Worm (Caenorhabditis elegans): Measurements from ENCODE around the gene hse-5.
A peak's percentile ranks its signal among the peaks of the same experiment; 100 is the strongest.

Gene hse-5

DNA sequence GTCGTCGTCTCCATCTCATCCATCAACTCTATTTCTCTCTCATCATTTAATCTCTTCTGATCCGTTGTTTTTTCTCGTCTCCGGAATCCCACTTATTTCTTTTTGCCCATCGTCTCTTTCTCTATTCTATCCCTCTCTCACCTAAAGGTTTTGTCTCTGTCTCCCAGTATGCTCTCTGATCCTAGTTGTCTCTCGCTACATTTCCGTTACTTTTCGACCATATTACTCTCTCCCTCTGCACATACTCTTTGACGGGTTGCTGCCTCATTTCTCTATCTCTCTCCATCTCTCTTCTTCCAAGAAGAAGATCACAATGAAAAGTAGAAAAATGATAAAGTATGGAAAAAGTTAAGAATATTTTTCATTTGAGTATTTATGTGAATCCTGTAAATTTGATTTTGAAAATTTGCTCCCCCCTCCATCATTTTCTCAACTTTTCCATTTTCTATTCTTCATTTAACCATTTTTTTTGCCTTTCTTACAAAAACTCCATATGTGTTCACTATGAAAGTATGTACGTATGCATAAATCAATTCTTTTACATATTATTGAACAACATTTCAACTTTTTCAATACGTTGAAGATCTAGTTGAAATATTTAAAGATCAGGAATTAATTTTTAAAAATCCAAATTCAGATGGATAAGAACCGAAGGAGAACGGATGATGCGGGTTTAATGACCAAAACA lies 27.9 kb upstream of the hse-5 start, which contains the start of gene tag-131:
tag-131 (plus strand) TSS at position 638 of the 688 bp plus-strand sequence.
- TF ChIP-seq nhr-12 (tag; optimal IDR thresholded peaks at IDR 0.05) (no peak), hpl-2 (GFP tag; optimal IDR thresholded peaks at IDR 0.05) (no peak), lir-3 (tag; optimal IDR thresholded peaks at IDR 0.05; ENCODE audit: poor library complexity) (peak; percentile 16), ceh-82 (tag; optimal IDR thresholded peaks at IDR 0.05) (no peak), sptf-1 (tag; optimal IDR thresholded peaks at IDR 0.05) (no peak), hlh-17 (GFP tag; optimal IDR thresholded peaks at IDR 0.05; ENCODE audit: borderline replicate concordance) (no peak), fkh-10 (GFP tag; optimal IDR thresholded peaks at IDR 0.05) (no peak), egl-13 (tag; optimal IDR thresholded peaks at IDR 0.05) (no peak), isw-1 (GFP tag; IDR thresholded peaks at IDR 0.05) (no peak), nhr-85 (tag) (no peak), F16B12.6 (tag; optimal IDR thresholded peaks at IDR 0.05) (no peak), lin-15B (tag; optimal IDR thresholded peaks at IDR 0.05) (no peak), snpc-4 (tag; optimal IDR thresholded peaks at IDR 0.05) (no peak), grh-1 (GFP tag; IDR thresholded peaks at IDR 0.05) (no peak), nhr-47 (tag; optimal IDR thresholded peaks at IDR 0.05) (peak; percentile 36), swsn-7 (tag; optimal IDR thresholded peaks at IDR 0.05) (peak; percentile 50), ets-5 (GFP tag; IDR thresholded peaks at IDR 0.05) (no peak), mdl-1 (tag; optimal IDR thresholded peaks at IDR 0.05) (peak in 1 of 2 experiments; percentile 26), lsy-2 (tag; optimal IDR thresholded peaks at IDR 0.05) (peak; percentile 38 to 67), nhr-71 (tag; optimal IDR thresholded peaks at IDR 0.05) (peak; percentile 80), snu-23 (GFP tag; optimal IDR thresholded peaks at IDR 0.05) (peak; percentile 75), efl-3 (GFP tag; optimal IDR thresholded peaks at IDR 0.05) (no peak), nhr-20 (tag; optimal IDR thresholded peaks at IDR 0.05) (peak; percentile 63), blmp-1 (tag; optimal IDR thresholded peaks at IDR 0.05) (peak; percentile 64), unc-86 (tag; optimal IDR thresholded peaks at IDR 0.05) (no peak), rnt-1 (tag; optimal IDR thresholded peaks at IDR 0.05) (peak; percentile 74), egl-27 (tag; optimal IDR thresholded peaks at IDR 0.05) (no peak), nhr-76 (tag; optimal IDR thresholded peaks at IDR 0.05) (no peak), nhr-28 (tag; optimal IDR thresholded peaks at IDR 0.05) (no peak), efl-1 (optimal IDR thresholded peaks at IDR 0.05) (peak; percentile 48 to 57), efl-1 (GFP tag; optimal IDR thresholded peaks at IDR 0.05 in 1 of 2) (no peak), jun-1 (tag; optimal IDR thresholded peaks at IDR 0.05) (no peak), fos-1 (tag; optimal IDR thresholded peaks at IDR 0.05) (no peak), unc-130 (tag; optimal IDR thresholded peaks at IDR 0.05) (no peak), elt-3 (tag; optimal IDR thresholded peaks at IDR 0.05) (peak in 2 of 6 experiments; percentile 10 to 24), nhr-19 (GFP tag; conservative IDR thresholded peaks at IDR 0.05) (peak; percentile 43), mep-1 (tag; optimal IDR thresholded peaks at IDR 0.05) (peak; percentile 13), alr-1 (tag; optimal IDR thresholded peaks at IDR 0.05; ENCODE audit: borderline replicate concordance) (no peak), dpl-1 (GFP tag; optimal IDR thresholded peaks at IDR 0.05) (peak; percentile 3 to 20 (median 4)), fkh-4 (tag; optimal IDR thresholded peaks at IDR 0.05; ENCODE audit: borderline replicate concordance) (no peak), nhr-84 (tag; optimal IDR thresholded peaks at IDR 0.05) (no peak), tlp-1 (tag; optimal IDR thresholded peaks at IDR 0.05) (no peak), tbx-2 (tag; optimal IDR thresholded peaks at IDR 0.05) (peak; percentile 22), unc-30 (tag; optimal IDR thresholded peaks at IDR 0.05) (no peak), irx-1 (tag; optimal IDR thresholded peaks at IDR 0.05) (no peak), mab-9 (GFP tag; IDR thresholded peaks at IDR 0.05) (no peak), skn-1 (tag; optimal IDR thresholded peaks at IDR 0.05) (no peak), unc-62 (GFP tag; optimal IDR thresholded peaks at IDR 0.05) (no peak), lin-35 (GFP tag; optimal IDR thresholded peaks at IDR 0.05) (peak; percentile 17 to 36), C04F5.9 (tag; optimal IDR thresholded peaks at IDR 0.05) (no peak), nhr-77 (tag; optimal IDR thresholded peaks at IDR 0.05) (no peak), hlh-4 (tag; optimal IDR thresholded peaks at IDR 0.05) (no peak), lin-39 (tag; optimal IDR thresholded peaks at IDR 0.05) (peak; percentile 8)
